Fruit fly (Drosophila melanogaster): ENCODE results near the gene CG46320.

- TF ChIP-seq CG9948 (tag; optimal IDR thresholded peaks at IDR 0.05) (no peak), Pif1B (GFP tag; optimal IDR thresholded peaks at IDR 0.05) (no peak), CG8301 (tag; optimal IDR thresholded peaks at IDR 0.05) (no peak), CG4496 (GFP tag; IDR thresholded peaks at IDR 0.05) (no peak), CG14655 (GFP tag; optimal IDR thresholded peaks at IDR 0.05) (no peak), fd96Ca (GFP tag; IDR thresholded peaks at IDR 0.05) (no peak)
These were observed 25.3 kb upstream of the CG46320 start for dm6 chr3L:5638542-5639045.
